Worm (Caenorhabditis elegans): ENCODE data around the gene col-111.

ce11 chrIV:4650624-4651094 lies 7.1 kb downstream of the col-111 start, which contains the start of gene ubc-9:
- TF ChIP-seq tbx-8 (GFP tag; optimal IDR thresholded peaks at IDR 0.05) (no peak), ztf-11 (tag; optimal IDR thresholded peaks at IDR 0.05) (no peak), elt-1 (tag; optimal IDR thresholded peaks at IDR 0.05; ENCODE audit: borderline replicate concordance, insufficient read depth) (no peak)
